Worm (Caenorhabditis elegans) whole organism, mixed stage, embryonic: ENCODE data around the gene B0034.2.
A peak's percentile ranks its signal among the peaks of the same experiment; 100 is the strongest.

ENCODE experiments used
- M03D4.4 ChIP-seq: sonication (generic microtip); optimal IDR thresholded peaks from 2 replicates; lab custom pipeline; 2017; ENCODE audit warnings: mild to moderate bottlenecking, missing genetic modification characterization, missing compliant biosample characterization
- bed-3 ChIP-seq: fragments of 200-800 bp; sonication (Bioruptor generic); optimal IDR thresholded peaks from 3 replicates; lab custom pipeline; 2018; ENCODE audit warnings: mild to moderate bottlenecking, missing genetic modification characterization, moderate library complexity, missing compliant biosample characterization
- blmp-1 ChIP-seq: fragments of 150-350 bp; optimal IDR thresholded peaks from 2 replicates; lab custom pipeline; 2014; ENCODE audit warnings: missing biosample characterization, missing genetic modification characterization
- ceh-39 ChIP-seq: fragments of 150-350 bp; optimal IDR thresholded peaks from 2 replicates; lab custom pipeline; 2014; ENCODE audit warnings: missing biosample characterization, missing genetic modification characterization
- ces-1 ChIP-seq: fragments of 150-350 bp; optimal IDR thresholded peaks from 2 replicates; lab custom pipeline; 2014; ENCODE audit warnings: missing biosample characterization, missing genetic modification reagents, missing genetic modification characterization
- cnd-1 ChIP-seq: fragments of 200-800 bp; sonication (Bioruptor generic); optimal IDR thresholded peaks from 2 replicates; lab custom pipeline; 2018; ENCODE audit warnings: mild to moderate bottlenecking, missing genetic modification characterization, missing compliant biosample characterization
- elt-3 ChIP-seq: fragments of 150-350 bp; optimal IDR thresholded peaks from 2 replicates; lab custom pipeline; 2014; ENCODE audit warnings: missing biosample characterization, missing genetic modification characterization
- ham-2 ChIP-seq: fragments of 200-800 bp; sonication (Bioruptor generic); optimal IDR thresholded peaks from 2 replicates; lab custom pipeline; 2018; ENCODE audit warnings: mild to moderate bottlenecking, missing genetic modification characterization, missing compliant biosample characterization
- hlh-1 ChIP-seq: fragments of 150-350 bp; optimal IDR thresholded peaks from 2 replicates; lab custom pipeline; 2014; ENCODE audit warnings: missing biosample characterization, missing genetic modification reagents, missing genetic modification characterization
- lsy-2 ChIP-seq: fragments of 150-350 bp; optimal IDR thresholded peaks from 2 replicates; lab custom pipeline; 2014; ENCODE audit warnings: missing biosample characterization, missing genetic modification characterization
- mab-5 ChIP-seq: fragments of 150-350 bp; optimal IDR thresholded peaks from 2 replicates; lab custom pipeline; 2014; ENCODE audit warnings: missing biosample characterization, missing genetic modification characterization
- nhr-12 ChIP-seq: fragments of 150-350 bp; optimal IDR thresholded peaks from 2 replicates; lab custom pipeline; 2014; ENCODE audit warnings: missing biosample characterization, missing genetic modification characterization
- nhr-2 ChIP-seq: fragments of 150-350 bp; optimal IDR thresholded peaks from 2 replicates; lab custom pipeline; 2014; ENCODE audit warnings: missing biosample characterization, missing genetic modification characterization
- nhr-28 ChIP-seq: fragments of 150-350 bp; optimal IDR thresholded peaks from 2 replicates; lab custom pipeline; 2014; ENCODE audit warnings: missing biosample characterization, missing genetic modification characterization
- pha-4 ChIP-seq: fragments of 150-350 bp; optimal IDR thresholded peaks from 2 replicates; lab custom pipeline; 2018; ENCODE audit warnings: missing biosample characterization, missing genetic modification reagents, missing genetic modification characterization
- snpc-4 ChIP-seq: fragments of 150-350 bp; optimal IDR thresholded peaks from 2 replicates; lab custom pipeline; 2014; ENCODE audit warnings: missing biosample characterization, missing genetic modification characterization
- sptf-1 ChIP-seq: sonication (generic microtip); optimal IDR thresholded peaks from 2 replicates; lab custom pipeline; 2017; ENCODE audit warnings: mild to moderate bottlenecking, missing genetic modification characterization, moderate library complexity, missing compliant biosample characterization
- unc-120 ChIP-seq: sonication (generic microtip); optimal IDR thresholded peaks from 2 replicates; lab custom pipeline; 2017; ENCODE audit warnings: missing genetic modification characterization, missing compliant biosample characterization; ENCODE audit not compliant: poor library complexity, severe bottlenecking
- unc-39 ChIP-seq: fragments of 150-350 bp; optimal IDR thresholded peaks from 2 replicates; lab custom pipeline; 2014; ENCODE audit warnings: missing biosample characterization, missing genetic modification characterization
- unc-62 ChIP-seq: fragments of 150-350 bp; optimal IDR thresholded peaks from 2 replicates; lab custom pipeline; 2014; ENCODE audit warnings: missing biosample characterization, missing genetic modification reagents, missing genetic modification characterization
- ztf-11 ChIP-seq: fragments of 150-350 bp; optimal IDR thresholded peaks from 2 replicates; lab custom pipeline; 2014; ENCODE audit warnings: missing biosample characterization, missing genetic modification characterization

B0034.2 gene

ce11 chrII:5899080-5899479, 45.1 kb downstream of the B0034.2 start:
- TF ChIP-seq ceh-39 (tag; lab: Kevin White, UChicago) (no peak), unc-120 (no peak), blmp-1 (tag; lab: Kevin White, UChicago) (peak; percentile 53)

- TF ChIP-seq M03D4.4 (tag; lab: Kevin White, UChicago) (no peak), sptf-1 (tag; lab: Kevin White, UChicago) (no peak), nhr-28 (tag; lab: Kevin White, UChicago) (no peak), pha-4 (tag; lab: Kevin White, UChicago) (no peak), snpc-4 (tag; lab: Kevin White, UChicago) (no peak), cnd-1 (no peak), nhr-12 (tag; lab: Kevin White, UChicago) (no peak), bed-3 (GFP tag; lab: Kevin White, UChicago) (no peak), mab-5 (no peak)
Measured at ce11 chrII:5896512-5896911, 47.7 kb downstream of the B0034.2 start.

ce11 chrII:5895870-5896269, 48.3 kb downstream of the B0034.2 start, which contains the start of gene F59G1.4:
Gene F59G1.4, plus strand, starts transcription at chrII:5896170.
- TF ChIP-seq ham-2, result no peak
- TF ChIP-seq lsy-2 (tag; lab: Kevin White, UChicago), result no peak
- no peak for TF ChIP-seq pha-4 (tag; lab: Kevin White, UChicago)
- no peak for TF ChIP-seq sptf-1 (tag; lab: Kevin White, UChicago)
- no peak for TF ChIP-seq elt-3 (tag; lab: Kevin White, UChicago)
- TF ChIP-seq ztf-11 (tag; lab: Kevin White, UChicago), result no peak
- TF ChIP-seq unc-120, result no peak
- no peak for TF ChIP-seq ces-1 (GFP tag; lab: Kevin White, UChicago)
- no peak for TF ChIP-seq nhr-2
- TF ChIP-seq unc-62 (GFP tag; lab: Kevin White, UChicago), result no peak
- TF ChIP-seq unc-39 (tag; lab: Kevin White, UChicago), result no peak
- TF ChIP-seq hlh-1 (tag; lab: Kevin White, UChicago), result no peak
- TF ChIP-seq cnd-1, result no peak
